Worm (Caenorhabditis elegans): ENCODE measurements around the gene fbxl-3.

- TF ChIP-seq snpc-4 (GFP tag; optimal IDR thresholded peaks at IDR 0.05) (peak; percentile 8), snpc-4 (tag; optimal IDR thresholded peaks at IDR 0.05) (peak in 3 of 4 experiments; percentile 38 to 52 (median 49)), Y67H2A.10 (GFP tag; conservative IDR thresholded peaks at IDR 0.05) (no peak)
These were observed 45.1 kb downstream of the fbxl-3 start for ce11 chrII:5353642-5354041.

Data from whole organism, young adult.